Fruit fly (Drosophila melanogaster) whole organism, wandering third instar larva: Measurements from ENCODE around the gene Scgalpha.

ENCODE experiments used
- Abd-B ChIP-seq: fragments of >200 bp; optimal IDR thresholded peaks from 2 replicates; lab custom pipeline; 2017; ENCODE audit warnings: missing biosample characterization, missing genetic modification characterization
- CG32264 ChIP-seq: fragments of 200-800 bp; sonication (Bioruptor generic); optimal IDR thresholded peaks from 2 replicates; lab custom pipeline; 2016; ENCODE audit warnings: missing biosample characterization, missing genetic modification characterization
- CrebA ChIP-seq: fragments of 200-800 bp; sonication (Bioruptor generic); optimal IDR thresholded peaks from 2 replicates; lab custom pipeline; 2016; ENCODE audit warnings: missing biosample characterization, mild to moderate bottlenecking, missing genetic modification characterization, borderline replicate concordance
- Dfd ChIP-seq: fragments of >200 bp; optimal IDR thresholded peaks from 2 replicates; lab custom pipeline; 2017; ENCODE audit warnings: missing biosample characterization, missing genetic modification characterization
- Dif ChIP-seq: fragments of 200-275, 200-300 bp; sonication (Bioruptor generic); optimal IDR thresholded peaks from 2 replicates; lab custom pipeline; 2018; ENCODE audit warnings: missing biosample characterization, missing genetic modification characterization; ENCODE audit not compliant: partially characterized antibody
- GATAd ChIP-seq: sonication (Bioruptor generic); optimal IDR thresholded peaks from 2 replicates; lab custom pipeline; 2016; ENCODE audit warnings: missing biosample characterization, missing genetic modification characterization
- HLH106 ChIP-seq: fragments of 200-800 bp; optimal IDR thresholded peaks from 3 replicates; lab custom pipeline; 2019; ENCODE audit warnings: missing biosample characterization, mild to moderate bottlenecking, missing genetic modification characterization, moderate library complexity
- Hnf4 ChIP-seq: fragments of 200-800 bp; sonication (Bioruptor generic); optimal IDR thresholded peaks from 2 replicates; lab custom pipeline; 2016; ENCODE audit warnings: missing biosample characterization, mild to moderate bottlenecking, missing genetic modification characterization
- Hr78 ChIP-seq: fragments of >200 bp; optimal IDR thresholded peaks from 2 replicates; lab custom pipeline; 2017; ENCODE audit warnings: missing biosample characterization, missing genetic modification characterization
- Jra ChIP-seq: sonication (Bioruptor generic); optimal IDR thresholded peaks from 2 replicates; lab custom pipeline; 2016; ENCODE audit warnings: missing biosample characterization, missing genetic modification characterization
- Mio ChIP-seq: sonication (Bioruptor generic); optimal IDR thresholded peaks from 2 replicates; lab custom pipeline; 2016; ENCODE audit warnings: missing biosample characterization, missing genetic modification characterization
- Myc ChIP-seq: fragments of >200 bp; optimal IDR thresholded peaks from 2 replicates; lab custom pipeline; 2017
- N ChIP-seq: fragments of >200 bp; optimal IDR thresholded peaks from 2 replicates; lab custom pipeline; 2018; ENCODE audit warnings: missing biosample characterization, missing external identifiers, missing genetic modification characterization
- OdsH ChIP-seq: fragments of 200-800 bp; sonication (Bioruptor generic); optimal IDR thresholded peaks from 2 replicates; lab custom pipeline; 2016; ENCODE audit warnings: missing biosample characterization, mild to moderate bottlenecking, missing genetic modification characterization
- Rel ChIP-seq, 2 experiments: fragments of 200-800 bp; sonication (Bioruptor generic) in 1 of 2; optimal IDR thresholded peaks; 2 replicates in 1 of 2; 3 replicates in 1 of 2; lab custom pipeline; 2016 to 2019; ENCODE audit warnings: mild to moderate bottlenecking in 2 of 2, missing biosample characterization in 2 of 2, missing genetic modification characterization in 2 of 2, moderate library complexity in 1 of 2
- Sp1 ChIP-seq: fragments of 200-800 bp; sonication (Bioruptor generic); optimal IDR thresholded peaks from 3 replicates; lab custom pipeline; 2019; ENCODE audit warnings: missing biosample characterization, mild to moderate bottlenecking, missing genetic modification characterization, moderate library complexity
- Vsx2 ChIP-seq: fragments of 200-300, 225-300 bp; sonication (Bioruptor generic); optimal IDR thresholded peaks from 2 replicates; lab custom pipeline; 2018; ENCODE audit warnings: missing biosample characterization, missing genetic modification characterization; ENCODE audit not compliant: partially characterized antibody
- br ChIP-seq: fragments of 200-800 bp; sonication (Bioruptor generic); optimal IDR thresholded peaks from 2 replicates; lab custom pipeline; 2016; ENCODE audit warnings: missing biosample characterization, missing genetic modification characterization
- brk ChIP-seq: fragments of 200-800 bp; sonication (Bioruptor generic); optimal IDR thresholded peaks from 2 replicates; lab custom pipeline; 2016; ENCODE audit warnings: missing biosample characterization, mild to moderate bottlenecking, missing genetic modification characterization
- dl ChIP-seq, 2 experiments: fragments of 175-275, 200-275 bp in 1 of 2; fragments of 200-275 bp in 1 of 2; sonication (Bioruptor generic); optimal IDR thresholded peaks; lab custom pipeline; 2018; ENCODE audit warnings: mild to moderate bottlenecking in 2 of 2, missing biosample characterization in 2 of 2, missing genetic modification characterization in 2 of 2, moderate library complexity in 2 of 2; ENCODE audit not compliant: partially characterized antibody in 2 of 2, insufficient read depth in 1 of 2
- dmrt93B ChIP-seq: fragments of 200-800 bp; sonication (Bioruptor generic); optimal IDR thresholded peaks from 2 replicates; lab custom pipeline; 2018; ENCODE audit warnings: missing biosample characterization, mild to moderate bottlenecking, missing genetic modification characterization
- dsf ChIP-seq: sonication (Bioruptor generic); optimal IDR thresholded peaks from 2 replicates; lab custom pipeline; 2016; ENCODE audit warnings: missing biosample characterization, missing genetic modification characterization, borderline replicate concordance
- ey ChIP-seq: fragments of 200-800 bp; sonication (Bioruptor generic); optimal IDR thresholded peaks from 2 replicates; lab custom pipeline; 2016; ENCODE audit warnings: missing biosample characterization, missing genetic modification characterization
- h ChIP-seq: fragments of 200-800 bp; sonication (Bioruptor generic); optimal IDR thresholded peaks from 3 replicates; lab custom pipeline; 2016; ENCODE audit warnings: missing biosample characterization, mild to moderate bottlenecking, missing genetic modification characterization
- jim ChIP-seq: fragments of 175-275, 200-325 bp; sonication (Bioruptor generic); optimal IDR thresholded peaks from 2 replicates; lab custom pipeline; 2016; ENCODE audit warnings: missing biosample characterization, mild to moderate bottlenecking, missing genetic modification characterization
- lola ChIP-seq: fragments of >200 bp; optimal IDR thresholded peaks from 2 replicates; lab custom pipeline; 2017; ENCODE audit warnings: missing biosample characterization, missing genetic modification characterization
- pan ChIP-seq: fragments of >200 bp; optimal IDR thresholded peaks from 2 replicates; lab custom pipeline; 2017
- psq ChIP-seq: fragments of 200-800 bp; sonication (Bioruptor generic); optimal IDR thresholded peaks from 3 replicates; lab custom pipeline; 2017; ENCODE audit warnings: missing biosample characterization, mild to moderate bottlenecking, missing genetic modification characterization, moderate library complexity
- sage ChIP-seq: fragments of 200-800 bp; sonication (Bioruptor generic); optimal IDR thresholded peaks from 2 replicates; lab custom pipeline; 2016; ENCODE audit warnings: missing biosample characterization, mild to moderate bottlenecking, missing genetic modification characterization
- sv ChIP-seq: fragments of 200-800 bp; sonication (Bioruptor generic); optimal IDR thresholded peaks from 3 replicates; lab custom pipeline; 2016; ENCODE audit warnings: missing biosample characterization, missing genetic modification characterization
- tai ChIP-seq: sonication (Bioruptor generic); optimal IDR thresholded peaks from 2 replicates; lab custom pipeline; 2016; ENCODE audit warnings: missing biosample characterization, missing genetic modification characterization
- usp ChIP-seq: fragments of >200 bp; optimal IDR thresholded peaks from 2 replicates; lab custom pipeline; 2017; ENCODE audit warnings: missing biosample characterization, missing genetic modification characterization
- woc ChIP-seq: sonication (Bioruptor generic); optimal IDR thresholded peaks from 2 replicates; lab custom pipeline; 2016; ENCODE audit warnings: missing biosample characterization, mild to moderate bottlenecking, missing genetic modification characterization

Scgalpha gene

dm6 chr2L:8300220-8301167, 2.7 kb upstream of the Scgalpha start, which contains the start of gene Btk:
Btk (minus strand) TSS chr2L:8301079.
- TF ChIP-seq Sp1 (GFP tag; lab: Kevin White, UChicago) (peak; percentile 12), Dfd (GFP tag; lab: Kevin White, UChicago) (no peak), jim (GFP tag; lab: Kevin White, UChicago) (no peak), psq (GFP tag; lab: Kevin White, UChicago) (peak; percentile 39), usp (GFP tag; lab: Kevin White, UChicago) (no peak), tai (GFP tag; lab: Kevin White, UChicago) (no peak), Rel (GFP tag; optimal IDR thresholded peaks at IDR 0.05; lab: Kevin White, UChicago) (no peak), Rel (tag; optimal IDR thresholded peaks at IDR 0.05; lab: Kevin White, UChicago) (peak; percentile 31), Dif (GFP tag; lab: Kevin White, UChicago) (no peak), N (no peak), CG32264 (GFP tag; lab: Kevin White, UChicago) (no peak), brk (GFP tag; lab: Kevin White, UChicago) (no peak), Vsx2 (GFP tag; lab: Kevin White, UChicago) (no peak), sage (GFP tag; lab: Kevin White, UChicago) (no peak), CrebA (GFP tag; lab: Kevin White, UChicago) (no peak), GATAd (GFP tag; lab: Kevin White, UChicago) (no peak), ey (GFP tag; lab: Kevin White, UChicago) (no peak)

dm6 chr2L:8304635-8305034, 1.4 kb downstream of the Scgalpha start:
- no peak for TF ChIP-seq br
- TF ChIP-seq, all 38 proteins: peak for 0

DNA sequence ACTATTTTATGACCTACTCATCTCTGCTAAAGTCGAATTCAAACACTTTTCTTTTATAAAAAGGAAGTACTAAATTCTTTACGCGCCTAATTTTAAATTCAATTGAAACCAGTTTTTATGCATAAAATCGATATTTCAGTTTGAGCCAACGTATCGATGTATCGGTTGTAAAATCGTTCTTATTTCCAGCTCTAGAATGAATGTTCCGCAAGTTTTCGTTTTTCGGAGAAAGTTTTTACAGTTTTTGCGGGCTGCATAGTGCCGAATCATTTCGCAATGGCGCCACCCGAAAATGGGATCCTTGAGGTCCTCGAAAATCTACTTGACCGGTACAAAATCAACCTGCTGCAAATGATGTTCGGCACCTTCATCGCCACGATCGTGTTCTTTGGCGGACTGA, 2.2 kb downstream of the Scgalpha start, which contains the start of gene CG7840:
TSS of gene CG7840 (plus strand) at position 178 of the 400 bp plus-strand sequence.
- no peak for TF ChIP-seq h (GFP tag; lab: Kevin White, UChicago)
- no peak for TF ChIP-seq ey (GFP tag; lab: Kevin White, UChicago)
- TF ChIP-seq woc (GFP tag; lab: Kevin White, UChicago): no peak
- TF ChIP-seq pan (lab: Kevin White, UChicago): no peak
- no peak for TF ChIP-seq OdsH (GFP tag; lab: Kevin White, UChicago)
- TF ChIP-seq dmrt93B (GFP tag; lab: Kevin White, UChicago): no peak
- no peak for TF ChIP-seq Hr78 (GFP tag; lab: Kevin White, UChicago)
- no peak for TF ChIP-seq br
- no peak for TF ChIP-seq tai (GFP tag; lab: Kevin White, UChicago)
- no peak for TF ChIP-seq CrebA (GFP tag; lab: Kevin White, UChicago)
- no peak for TF ChIP-seq jim (GFP tag; lab: Kevin White, UChicago)
- TF ChIP-seq Dif (GFP tag; lab: Kevin White, UChicago): no peak
- no peak for TF ChIP-seq Mio
- no peak for TF ChIP-seq lola (GFP tag; lab: Kevin White, UChicago)
- TF ChIP-seq Abd-B (GFP tag; lab: Kevin White, UChicago): no peak
- no peak for TF ChIP-seq GATAd (GFP tag; lab: Kevin White, UChicago)
- TF ChIP-seq Vsx2 (GFP tag; lab: Kevin White, UChicago): no peak
- no peak for TF ChIP-seq HLH106

DNA sequence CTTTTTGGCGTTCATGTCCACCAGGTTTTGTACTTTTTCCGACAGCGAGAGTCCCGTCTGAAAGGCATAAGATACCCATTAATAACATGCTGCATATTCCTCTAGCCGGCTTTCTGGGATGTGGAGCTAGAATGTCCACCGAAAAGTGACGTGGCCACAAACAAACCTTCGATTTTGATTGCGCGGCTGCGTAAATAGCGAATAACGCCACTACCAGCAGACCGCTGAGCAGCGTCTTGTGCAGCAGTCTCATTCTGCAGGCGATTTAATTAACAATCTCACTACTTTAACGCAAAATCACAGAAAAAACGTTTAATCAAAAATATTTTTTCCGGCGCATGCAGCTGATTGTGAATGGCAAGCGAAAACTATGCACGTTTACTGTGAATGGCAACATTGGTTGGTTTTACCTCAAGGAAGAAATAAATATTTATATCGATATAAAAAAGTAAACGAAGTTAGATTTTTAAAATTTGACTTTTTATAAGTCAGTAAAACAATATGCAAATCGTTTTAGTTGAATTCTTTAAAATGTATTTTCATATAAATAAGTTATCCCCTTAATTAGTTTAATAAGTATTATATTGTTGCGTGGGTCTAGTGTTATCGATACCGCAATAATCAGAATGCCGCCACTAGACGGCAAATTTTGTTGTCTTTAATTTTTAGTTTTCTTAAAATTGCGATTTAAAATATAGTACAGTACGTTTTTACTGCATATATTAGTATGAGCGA, 4.8 kb downstream of the Scgalpha start, which contains the start of the genes Ostgamma and Mettl14:
TSS of gene Ostgamma (minus strand) at position 376 of the 735 bp plus-strand sequence.
TSS of gene Mettl14 (plus strand) at position 611 of the 735 bp plus-strand sequence.
- peak; percentile 24 for TF ChIP-seq OdsH (GFP tag; lab: Kevin White, UChicago)
- no peak for TF ChIP-seq Rel (GFP tag; optimal IDR thresholded peaks at IDR 0.05; lab: Kevin White, UChicago)
- peak; percentile 46 for TF ChIP-seq Rel (tag; optimal IDR thresholded peaks at IDR 0.05; lab: Kevin White, UChicago)
- TF ChIP-seq sv (GFP tag; lab: Kevin White, UChicago): peak; percentile 15
- peak; percentile 8 for TF ChIP-seq Myc (lab: Kevin White, UChicago)
- peak; percentile 21 for TF ChIP-seq HLH106
- no peak for TF ChIP-seq Hnf4
- peak; percentile 40 for TF ChIP-seq Jra
- peak; percentile 29 for TF ChIP-seq dsf (GFP tag; lab: Kevin White, UChicago)
- TF ChIP-seq dl (GFP tag; optimal IDR thresholded peaks at IDR 0.05; lab: Kevin White, UChicago; ENCODE audit: insufficient read depth in 1 of 2, partially characterized antibody in 2 of 2): no peak
- TF ChIP-seq psq (GFP tag; lab: Kevin White, UChicago): peak; percentile 9
- no peak for TF ChIP-seq jim (GFP tag; lab: Kevin White, UChicago)
- TF ChIP-seq, all 38 proteins: peak for 8
